Worm (Caenorhabditis elegans) whole organism, L2 larva: ENCODE data around the gene klp-19.

Experiments
- C34F6.9 ChIP-seq: fragments of 150-350 bp; optimal IDR thresholded peaks from 2 replicates; lab custom pipeline; 2014; ENCODE audit warnings: missing biosample characterization, missing genetic modification characterization
- R02D3.7 ChIP-seq: fragments of 150-350 bp; optimal IDR thresholded peaks from 2 replicates; lab custom pipeline; 2014; ENCODE audit warnings: missing biosample characterization, missing genetic modification characterization
- aly-2 ChIP-seq: fragments of 150-350 bp; optimal IDR thresholded peaks from 2 replicates; lab custom pipeline; 2014; ENCODE audit warnings: missing biosample characterization, missing genetic modification characterization
- ama-1 ChIP-seq: fragments of 150-350 bp; optimal IDR thresholded peaks from 2 replicates; lab custom pipeline; 2018; ENCODE audit warnings: inconsistent platforms
- elt-1 ChIP-seq: fragments of 150-350 bp; optimal IDR thresholded peaks from 2 replicates; lab custom pipeline; 2014; ENCODE audit warnings: missing biosample characterization, missing genetic modification characterization
- nhr-10 ChIP-seq: sonication (generic microtip); optimal IDR thresholded peaks from 2 replicates; lab custom pipeline; 2017; ENCODE audit warnings: missing biosample characterization, missing genetic modification characterization
- nhr-23 ChIP-seq: fragments of 150-350 bp; optimal IDR thresholded peaks from 2 replicates; lab custom pipeline; 2014; ENCODE audit warnings: missing biosample characterization, missing genetic modification reagents, missing genetic modification characterization
- snpc-4 ChIP-seq: fragments of 150-350 bp; optimal IDR thresholded peaks from 2 replicates; lab custom pipeline; 2014; ENCODE audit warnings: missing biosample characterization, missing genetic modification characterization
- zag-1 ChIP-seq: fragments of 150-350 bp; optimal IDR thresholded peaks from 2 replicates; lab custom pipeline; 2014; ENCODE audit warnings: missing biosample characterization, missing genetic modification characterization

- TF ChIP-seq C34F6.9 (tag; lab: Kevin White, UChicago) (no peak), aly-2 (no peak), ama-1 (lab: Kevin White, UChicago) (no peak), nhr-10 (tag; lab: Kevin White, UChicago) (no peak), nhr-23 (tag; lab: Kevin White, UChicago) (no peak), R02D3.7 (tag; lab: Kevin White, UChicago) (no peak), zag-1 (tag; lab: Kevin White, UChicago) (no peak), snpc-4 (tag; lab: Kevin White, UChicago) (no peak), elt-1 (no peak)
Observed at ce11 chrIII:13262987-13263386, 44.1 kb downstream of the klp-19 start, which contains the start of gene F56A8.4.
